Fruit fly (Drosophila melanogaster): ENCODE measurements around the gene FeCH.

The FeCH gene

dm6 chr3R:31777482-31778165 is 34.5 kb downstream of the FeCH start:
- no peak for TF ChIP-seq CTCF (optimal IDR thresholded peaks at IDR 0.05)
- TF ChIP-seq CG8478 (optimal IDR thresholded peaks at IDR 0.05) = no peak

- TF ChIP-seq CG8478 (optimal IDR thresholded peaks at IDR 0.05) (no peak), CTCF (optimal IDR thresholded peaks at IDR 0.05) (no peak)
Measured at dm6 chr3R:31776583-31777362, 35.3 kb downstream of the FeCH start, which contains the start of the genes CG2126 and faf. TSS of gene CG2126 (minus strand) at chr3R:31776652. TSS of gene faf (plus strand) at chr3R:31777020.

- TF ChIP-seq CTCF (optimal IDR thresholded peaks at IDR 0.05) (no peak), CG8478 (optimal IDR thresholded peaks at IDR 0.05) (no peak)
Measured at dm6 chr3R:31771790-31772576, 40.1 kb downstream of the FeCH start, which contains the start of the genes betaGlu and sip3. TSS of gene betaGlu (minus strand) at chr3R:31771848. TSS of gene sip3 (plus strand) at chr3R:31772219.

- TF ChIP-seq CTCF (optimal IDR thresholded peaks at IDR 0.05) (no peak), CG8478 (optimal IDR thresholded peaks at IDR 0.05) (no peak)
Measured at dm6 chr3R:31768198-31768597, 43.9 kb downstream of the FeCH start.

dm6 chr3R:31767528-31767927 is 44.6 kb downstream of the FeCH start:
- TF ChIP-seq CTCF (optimal IDR thresholded peaks at IDR 0.05) = no peak
- TF ChIP-seq CG8478 (optimal IDR thresholded peaks at IDR 0.05) = no peak

- TF ChIP-seq CG8478 (optimal IDR thresholded peaks at IDR 0.05) (no peak), CTCF (optimal IDR thresholded peaks at IDR 0.05) (no peak)
Measured at dm6 chr3R:31765145-31765544, 47.0 kb downstream of the FeCH start.

- TF ChIP-seq CG8478 (optimal IDR thresholded peaks at IDR 0.05) (no peak), CTCF (optimal IDR thresholded peaks at IDR 0.05) (no peak)
Measured at dm6 chr3R:31764672-31765071, 47.4 kb downstream of the FeCH start, which contains the start of gene CG2150. TSS of gene CG2150 (minus strand) at chr3R:31764772.

- TF ChIP-seq CG8478 (optimal IDR thresholded peaks at IDR 0.05) (no peak), CTCF (optimal IDR thresholded peaks at IDR 0.05) (no peak)
Measured at dm6 chr3R:31762672-31763071, 49.4 kb downstream of the FeCH start.

- TF ChIP-seq CG8478 (optimal IDR thresholded peaks at IDR 0.05) = no peak
- no peak for TF ChIP-seq CTCF (optimal IDR thresholded peaks at IDR 0.05)
Measured at dm6 chr3R:31761529-31762009, 50.5 kb downstream of the FeCH start, which contains the start of gene Smvt. TSS of gene Smvt (minus strand) at chr3R:31761579.

Measured in S2 (cell line).